Worm (Caenorhabditis elegans) whole organism, young adult: ENCODE measurements around the gene clec-175.

Experiments
- B0019.2 ChIP-seq: fragments of 200-800 bp; sonication (Bioruptor generic); conservative IDR thresholded peaks from 2 replicates; pipeline ENCODE4 v1.3.6; 2022; ENCODE audit warnings: missing genetic modification reagents, missing genetic modification characterization, missing compliant biosample characterization
- B0035.1 ChIP-seq: sonication (generic microtip); optimal IDR thresholded peaks from 2 replicates; lab custom pipeline; 2016; ENCODE audit warnings: missing genetic modification characterization, mild to moderate bottlenecking, missing compliant biosample characterization, missing genotype, missing genetic modification reagents
- B0336.3 ChIP-seq: fragments of 200-800 bp; sonication (Bioruptor generic); IDR thresholded peaks from 2 replicates; pipeline ENCODE4 v1.3.6; 2022; ENCODE audit warnings: missing genetic modification characterization, missing compliant biosample characterization
- C17E4.6 ChIP-seq: fragments of 200-800 bp; sonication (Bioruptor generic); IDR thresholded peaks from 2 replicates; pipeline ENCODE4 v1.3.6; 2022; ENCODE audit warnings: missing genetic modification reagents, missing genetic modification characterization, missing compliant biosample characterization
- D2030.7 ChIP-seq: fragments of 200-800 bp; sonication (Bioruptor generic); IDR thresholded peaks from 2 replicates; pipeline ENCODE4 v1.3.6; 2022; ENCODE audit warnings: missing genetic modification reagents, missing genetic modification characterization, missing compliant biosample characterization
- F33H1.4 ChIP-seq: fragments of 200-800 bp; sonication (Bioruptor generic); IDR thresholded peaks from 2 replicates; pipeline ENCODE4 v1.3.6; 2022; ENCODE audit warnings: missing genetic modification reagents, missing genetic modification characterization, missing compliant biosample characterization
- F37B4.10 ChIP-seq: fragments of 200-800 bp; sonication (Bioruptor generic); IDR thresholded peaks from 2 replicates; pipeline ENCODE4 v1.3.6; 2022; ENCODE audit warnings: missing genetic modification characterization, missing compliant biosample characterization
- F39B2.1 ChIP-seq: fragments of 200-800 bp; sonication (Bioruptor generic); IDR thresholded peaks from 2 replicates; pipeline ENCODE4 v1.3.6; 2022; ENCODE audit warnings: missing genetic modification reagents, missing genetic modification characterization, missing compliant biosample characterization
- F49E8.2 ChIP-seq: sonication (generic microtip); optimal IDR thresholded peaks from 3 replicates; lab custom pipeline; 2017; ENCODE audit warnings: missing genetic modification characterization, mild to moderate bottlenecking, missing compliant biosample characterization, antibody characterized with exemption, moderate library complexity; ENCODE audit not compliant: insufficient read depth
- K11D2.4 ChIP-seq: fragments of 200-800 bp; sonication (Bioruptor generic); IDR thresholded peaks from 2 replicates; pipeline ENCODE4 v1.3.6; 2022; ENCODE audit warnings: missing genetic modification reagents, missing genetic modification characterization, missing compliant biosample characterization
- T07F8.4 ChIP-seq: sonication (generic microtip); optimal IDR thresholded peaks from 2 replicates; lab custom pipeline; 2016; ENCODE audit warnings: mild to moderate bottlenecking, missing genetic modification characterization, moderate library complexity, missing compliant biosample characterization
- Y67H2A.10 ChIP-seq: fragments of 200-800 bp; sonication (Bioruptor generic); conservative IDR thresholded peaks from 2 replicates; pipeline ENCODE4 v1.3.6; 2022; ENCODE audit warnings: missing genetic modification reagents, missing genetic modification characterization, missing compliant biosample characterization
- Y95B8A.8 ChIP-seq: fragments of 200-800 bp; sonication (Bioruptor generic); IDR thresholded peaks from 2 replicates; pipeline ENCODE4 v1.3.6; 2022; ENCODE audit warnings: missing genetic modification reagents, missing genetic modification characterization, missing compliant biosample characterization
- akir-1 ChIP-seq: fragments of 200-800 bp; sonication (Bioruptor generic); optimal IDR thresholded peaks from 2 replicates; lab custom pipeline; 2018; ENCODE audit warnings: mild to moderate bottlenecking, missing genetic modification characterization, moderate library complexity, missing compliant biosample characterization
- ama-1 ChIP-seq, 3 experiments: fragments of 150-350 bp in 1 of 3; sonication (generic microtip) in 2 of 3; optimal IDR thresholded peaks; 2 replicates each; lab custom pipeline; 2014 to 2018; ENCODE audit warnings: missing biosample characterization in 2 of 3, missing genetic modification characterization in 2 of 3, missing genetic modification reagents in 2 of 3
- aptf-2 ChIP-seq: fragments of 200-800 bp; sonication (Bioruptor generic); conservative IDR thresholded peaks from 2 replicates; pipeline ENCODE4 v1.3.6; 2022; ENCODE audit warnings: missing genetic modification reagents, missing genetic modification characterization, missing compliant biosample characterization
- athp-1 ChIP-seq: sonication (generic microtip); optimal IDR thresholded peaks from 2 replicates; lab custom pipeline; 2017; ENCODE audit warnings: mild to moderate bottlenecking, missing genetic modification characterization, missing compliant biosample characterization
- attf-5 ChIP-seq: fragments of 200-800 bp; sonication (Bioruptor generic); optimal IDR thresholded peaks from 2 replicates; lab custom pipeline; 2018; ENCODE audit warnings: mild to moderate bottlenecking, missing genetic modification characterization, missing compliant biosample characterization
- ceh-40 ChIP-seq: fragments of 200-800 bp; sonication (Bioruptor generic); IDR thresholded peaks from 2 replicates; pipeline ENCODE4 v1.3.6; 2022; ENCODE audit warnings: missing genetic modification characterization, missing compliant biosample characterization
- ceh-91 ChIP-seq: fragments of 200-800 bp; sonication (Bioruptor generic); IDR thresholded peaks from 2 replicates; pipeline ENCODE4 v1.3.6; 2022; ENCODE audit warnings: missing genetic modification reagents, missing genetic modification characterization, missing compliant biosample characterization
- die-1 ChIP-seq: sonication (generic microtip); optimal IDR thresholded peaks from 2 replicates; lab custom pipeline; 2016; ENCODE audit warnings: missing genotype, mild to moderate bottlenecking, missing genetic modification characterization, missing compliant biosample characterization
- dox-1 ChIP-seq: fragments of 200-800 bp; sonication (Bioruptor generic); IDR thresholded peaks from 2 replicates; pipeline ENCODE4 v1.3.6; 2022; ENCODE audit warnings: missing genetic modification reagents, missing genetic modification characterization, missing compliant biosample characterization
- dpff-1 ChIP-seq: sonication (generic microtip); optimal IDR thresholded peaks from 2 replicates; lab custom pipeline; 2017; ENCODE audit warnings: mild to moderate bottlenecking, missing genetic modification characterization, missing compliant biosample characterization
- egl-18 ChIP-seq: fragments of 200-800 bp; sonication (Bioruptor generic); IDR thresholded peaks from 2 replicates; pipeline ENCODE4 v1.3.6; 2022; ENCODE audit warnings: missing genetic modification reagents, missing genetic modification characterization, missing compliant biosample characterization
- ekl-4 ChIP-seq: fragments of 200-800 bp; sonication (Bioruptor generic); IDR thresholded peaks from 2 replicates; pipeline ENCODE4 v1.3.6; 2022; ENCODE audit warnings: missing genetic modification reagents, missing genetic modification characterization, missing compliant biosample characterization
- fkh-3 ChIP-seq: sonication (generic microtip); optimal IDR thresholded peaks from 2 replicates; lab custom pipeline; 2016; ENCODE audit warnings: mild to moderate bottlenecking, missing genetic modification characterization, missing compliant biosample characterization
- hlh-12 ChIP-seq: sonication (generic microtip); optimal IDR thresholded peaks from 2 replicates; lab custom pipeline; 2016; ENCODE audit warnings: missing genetic modification characterization, missing compliant biosample characterization
- hlh-26 ChIP-seq: fragments of 200-800 bp; sonication (Bioruptor generic); conservative IDR thresholded peaks from 2 replicates; pipeline ENCODE4 v1.3.6; 2022; ENCODE audit warnings: missing genetic modification reagents, missing genetic modification characterization, missing compliant biosample characterization
- hmg-1.2 ChIP-seq: fragments of 200-800 bp; sonication (Bioruptor generic); IDR thresholded peaks from 2 replicates; pipeline ENCODE4 v1.3.6; 2022; ENCODE audit warnings: missing genetic modification reagents, missing genetic modification characterization, missing compliant biosample characterization
- lin-26 ChIP-seq: fragments of 200-800 bp; sonication (Bioruptor generic); IDR thresholded peaks from 2 replicates; pipeline ENCODE4 v1.3.6; 2022; ENCODE audit warnings: missing genetic modification reagents, missing genetic modification characterization, missing compliant biosample characterization
- lsy-27 ChIP-seq: sonication (generic microtip); optimal IDR thresholded peaks from 2 replicates; lab custom pipeline; 2017; ENCODE audit warnings: missing genetic modification characterization, mild to moderate bottlenecking, missing compliant biosample characterization, antibody characterized with exemption, missing genotype, borderline replicate concordance; ENCODE audit not compliant: insufficient read depth
- madf-10 ChIP-seq: sonication (generic microtip); optimal IDR thresholded peaks from 2 replicates; lab custom pipeline; 2016; ENCODE audit warnings: mild to moderate bottlenecking, missing genetic modification characterization, missing compliant biosample characterization
- mes-4 ChIP-seq: sonication (generic microtip); optimal IDR thresholded peaks from 2 replicates; lab custom pipeline; 2016; ENCODE audit warnings: missing genotype, missing genetic modification characterization, missing compliant biosample characterization
- nfyb-1 ChIP-seq: fragments of 200-800 bp; sonication (Bioruptor generic); IDR thresholded peaks from 2 replicates; pipeline ENCODE4 v1.3.6; 2022; ENCODE audit warnings: missing genetic modification reagents, missing genetic modification characterization, missing compliant biosample characterization
- nhr-120 ChIP-seq: fragments of 200-800 bp; sonication (Bioruptor generic); IDR thresholded peaks from 2 replicates; pipeline ENCODE4 v1.3.6; 2022; ENCODE audit warnings: missing genetic modification characterization, missing compliant biosample characterization
- nhr-80 ChIP-seq: sonication (generic microtip); optimal IDR thresholded peaks from 2 replicates; lab custom pipeline; 2016; ENCODE audit warnings: missing genetic modification characterization, missing compliant biosample characterization
- pbrm-1 ChIP-seq: fragments of 200-800 bp; sonication (Bioruptor generic); IDR thresholded peaks from 2 replicates; pipeline ENCODE4 v1.3.6; 2022; ENCODE audit warnings: missing genetic modification reagents, missing genetic modification characterization, missing compliant biosample characterization
- pha-4 ChIP-seq: fragments of 150-350 bp; sonication (generic microtip); optimal IDR thresholded peaks from 2 replicates; lab custom pipeline; 2014; ENCODE audit warnings: missing biosample characterization, missing genetic modification reagents, missing genetic modification characterization
- rcor-1 ChIP-seq: fragments of 200-800 bp; sonication (Bioruptor generic); IDR thresholded peaks from 2 replicates; pipeline ENCODE4 v1.3.6; 2022; ENCODE audit warnings: missing genetic modification reagents, missing genetic modification characterization, missing compliant biosample characterization
- rec-8 ChIP-seq, 2 experiments: sonication (generic microtip); optimal IDR thresholded peaks; 2 replicates each; lab custom pipeline; 2016; ENCODE audit warnings: mild to moderate bottlenecking in 2 of 2, missing genetic modification characterization in 2 of 2, missing genetic modification reagents in 2 of 2, missing genotype in 2 of 2, missing biosample characterization in 1 of 2, missing compliant biosample characterization in 1 of 2, moderate library complexity in 1 of 2
- sea-2 ChIP-seq: fragments of 200-800 bp; sonication (Bioruptor generic); IDR thresholded peaks from 2 replicates; pipeline ENCODE4 v1.3.6; 2022; ENCODE audit warnings: missing genetic modification characterization, missing compliant biosample characterization
- snpc-1.3 ChIP-seq: sonication (generic microtip); optimal IDR thresholded peaks from 2 replicates; lab custom pipeline; 2017; ENCODE audit warnings: missing genetic modification characterization, mild to moderate bottlenecking, missing compliant biosample characterization, antibody characterized with exemption, moderate library complexity, missing genotype, missing genetic modification reagents; ENCODE audit not compliant: insufficient read depth
- snpc-4 ChIP-seq, 5 experiments: fragments of 150-350 bp in 1 of 5; sonication (generic microtip) in 4 of 5; optimal IDR thresholded peaks; 2 replicates each; lab custom pipeline; 2014 to 2018; ENCODE audit warnings: missing genetic modification characterization in 5 of 5, missing biosample characterization in 3 of 5, antibody characterized with exemption in 2 of 5, mild to moderate bottlenecking in 2 of 5, missing compliant biosample characterization in 2 of 5, missing genotype in 2 of 5, moderate library complexity in 2 of 5, missing genetic modification reagents in 1 of 5
- somi-1 ChIP-seq: fragments of 200-800 bp; sonication (Bioruptor generic); optimal IDR thresholded peaks from 2 replicates; lab custom pipeline; 2018; ENCODE audit warnings: mild to moderate bottlenecking, missing genetic modification characterization, missing compliant biosample characterization
- unc-62 ChIP-seq: fragments of 150-350 bp; optimal IDR thresholded peaks from 2 replicates; lab custom pipeline; 2014; ENCODE audit warnings: missing biosample characterization, missing genetic modification reagents, missing genetic modification characterization
- ztf-22 ChIP-seq: fragments of 200-800 bp; sonication (Bioruptor generic); optimal IDR thresholded peaks from 2 replicates; lab custom pipeline; 2018; ENCODE audit warnings: mild to moderate bottlenecking, missing genetic modification characterization, moderate library complexity, missing compliant biosample characterization
- ztf-25 ChIP-seq: fragments of 200-800 bp; sonication (Bioruptor generic); IDR thresholded peaks from 2 replicates; pipeline ENCODE4 v1.3.6; 2022; ENCODE audit warnings: missing genetic modification reagents, missing genetic modification characterization, missing compliant biosample characterization
- ztf-3 ChIP-seq: fragments of 200-800 bp; sonication (Bioruptor generic); optimal IDR thresholded peaks from 2 replicates; lab custom pipeline; 2018; ENCODE audit warnings: mild to moderate bottlenecking, missing genetic modification characterization, missing compliant biosample characterization

Gene clec-175

DNA sequence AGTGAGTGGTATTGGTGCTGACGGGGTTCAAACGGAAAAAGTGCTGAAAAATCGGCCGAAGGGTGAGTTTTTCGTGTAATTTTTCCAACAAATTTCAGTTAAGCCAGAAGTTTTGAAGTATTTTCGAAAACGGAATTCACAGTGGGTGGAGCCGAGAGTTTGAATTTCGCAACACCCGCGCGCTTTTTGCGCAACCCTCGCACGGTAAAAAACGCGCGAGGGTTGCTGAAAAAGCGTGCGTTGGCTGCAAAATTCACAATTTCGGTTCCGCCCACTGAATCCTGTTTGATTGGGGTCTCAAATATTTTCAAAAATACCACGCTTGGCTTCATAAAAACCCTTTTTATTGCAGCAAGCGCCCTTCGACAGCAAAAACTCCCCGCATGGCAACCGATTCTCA is 25.2 kb downstream of the clec-175 start:
- TF ChIP-seq F39B2.1 (GFP tag; lab: Robert Waterston, UW) = 0 out of 2 replicates have a peak, but pooled peaks have one; percentile 12
- 0 out of 2 replicates have a peak, but pooled peaks have one; percentile 35 for TF ChIP-seq ceh-91 (GFP tag; lab: Robert Waterston, UW)
- TF ChIP-seq fkh-3 (tag; lab: Kevin White, UChicago) = no peak
- TF ChIP-seq F49E8.2 (tag; lab: Kevin White, UChicago) = peak; percentile 53
- TF ChIP-seq ztf-22 (GFP tag; lab: Kevin White, UChicago) = no peak
- no peak; the same call in 1 of the 2 replicates for TF ChIP-seq B0336.3 (GFP tag; lab: Robert Waterston, UW)
- no peak for TF ChIP-seq Y95B8A.8
- TF ChIP-seq K11D2.4 (GFP tag; lab: Robert Waterston, UW) = no peak
- TF ChIP-seq T07F8.4 = no peak
- no peak for TF ChIP-seq C17E4.6 (GFP tag; lab: Robert Waterston, UW)
- TF ChIP-seq egl-18 (GFP tag; lab: Robert Waterston, UW) = no peak
- peak; percentile 37; the same call in 1 of the 2 replicates for TF ChIP-seq lin-26 (GFP tag; lab: Robert Waterston, UW)
- no peak for TF ChIP-seq die-1 (tag; lab: Kevin White, UChicago)
- TF ChIP-seq pha-4 = no peak
- TF ChIP-seq ceh-40 = no peak
- TF ChIP-seq dox-1 = peak; percentile 43; the same call in 1 of the 2 replicates
- TF ChIP-seq F33H1.4 (GFP tag; lab: Robert Waterston, UW) = peak; percentile 66
- no peak for TF ChIP-seq hlh-26 (GFP tag; lab: Robert Waterston, UW)
- no peak for TF ChIP-seq rec-8 (tag; optimal IDR thresholded peaks at IDR 0.05; lab: Kevin White, UChicago)
- TF ChIP-seq snpc-1.3 (tag; lab: Kevin White, UChicago) = no peak
- TF ChIP-seq mes-4 = no peak
- TF ChIP-seq aptf-2 (GFP tag; lab: Robert Waterston, UW) = no peak
- TF ChIP-seq B0035.1 (tag; lab: Kevin White, UChicago) = no peak
- TF ChIP-seq D2030.7 = peak; percentile 44
- no peak for TF ChIP-seq madf-10
- TF ChIP-seq pbrm-1 (GFP tag; lab: Robert Waterston, UW) = peak; percentile 57
- no peak for TF ChIP-seq attf-5 (GFP tag; lab: Kevin White, UChicago)
- no peak for TF ChIP-seq nhr-80 (tag; lab: Kevin White, UChicago)
- TF ChIP-seq B0019.2 (GFP tag; lab: Robert Waterston, UW) = no peak; the same call in 1 of the 2 replicates
- TF ChIP-seq sea-2 = no peak
- TF ChIP-seq nhr-120 (GFP tag; lab: Robert Waterston, UW) = no peak
- no peak for TF ChIP-seq F37B4.10 (GFP tag; lab: Robert Waterston, UW)
- no peak for TF ChIP-seq somi-1 (GFP tag; lab: Kevin White, UChicago)
- no peak for TF ChIP-seq ekl-4 (GFP tag; lab: Robert Waterston, UW)
- no peak for TF ChIP-seq ztf-25 (GFP tag; lab: Robert Waterston, UW)
- TF ChIP-seq hmg-1.2 (GFP tag; lab: Robert Waterston, UW) = no peak
- no peak for TF ChIP-seq ama-1 (optimal IDR thresholded peaks at IDR 0.05; lab: Kevin White, UChicago)
- no peak for TF ChIP-seq ama-1 (GFP tag; optimal IDR thresholded peaks at IDR 0.05; lab: Kevin White, UChicago)
- TF ChIP-seq akir-1 (GFP tag; lab: Kevin White, UChicago) = no peak
- TF ChIP-seq ztf-3 (GFP tag; lab: Kevin White, UChicago) = no peak
- TF ChIP-seq rcor-1 = peak; percentile 18; the same call in 1 of the 2 replicates
- TF ChIP-seq Y67H2A.10 = no peak
- TF ChIP-seq snpc-4 (GFP tag; optimal IDR thresholded peaks at IDR 0.05; lab: Kevin White, UChicago) = no peak
- TF ChIP-seq snpc-4 (tag; optimal IDR thresholded peaks at IDR 0.05; lab: Kevin White, UChicago) = no peak
- no peak for TF ChIP-seq hlh-12
- TF ChIP-seq unc-62 = no peak
- TF ChIP-seq dpff-1 (tag; lab: Kevin White, UChicago) = no peak
- TF ChIP-seq nfyb-1 (GFP tag; lab: Robert Waterston, UW) = no peak
- no peak for TF ChIP-seq lsy-27 (tag; lab: Kevin White, UChicago)
- TF ChIP-seq athp-1 (tag; lab: Kevin White, UChicago) = no peak
